Worm (Caenorhabditis elegans): Measurements from ENCODE around the gene rol-6.

DNA sequence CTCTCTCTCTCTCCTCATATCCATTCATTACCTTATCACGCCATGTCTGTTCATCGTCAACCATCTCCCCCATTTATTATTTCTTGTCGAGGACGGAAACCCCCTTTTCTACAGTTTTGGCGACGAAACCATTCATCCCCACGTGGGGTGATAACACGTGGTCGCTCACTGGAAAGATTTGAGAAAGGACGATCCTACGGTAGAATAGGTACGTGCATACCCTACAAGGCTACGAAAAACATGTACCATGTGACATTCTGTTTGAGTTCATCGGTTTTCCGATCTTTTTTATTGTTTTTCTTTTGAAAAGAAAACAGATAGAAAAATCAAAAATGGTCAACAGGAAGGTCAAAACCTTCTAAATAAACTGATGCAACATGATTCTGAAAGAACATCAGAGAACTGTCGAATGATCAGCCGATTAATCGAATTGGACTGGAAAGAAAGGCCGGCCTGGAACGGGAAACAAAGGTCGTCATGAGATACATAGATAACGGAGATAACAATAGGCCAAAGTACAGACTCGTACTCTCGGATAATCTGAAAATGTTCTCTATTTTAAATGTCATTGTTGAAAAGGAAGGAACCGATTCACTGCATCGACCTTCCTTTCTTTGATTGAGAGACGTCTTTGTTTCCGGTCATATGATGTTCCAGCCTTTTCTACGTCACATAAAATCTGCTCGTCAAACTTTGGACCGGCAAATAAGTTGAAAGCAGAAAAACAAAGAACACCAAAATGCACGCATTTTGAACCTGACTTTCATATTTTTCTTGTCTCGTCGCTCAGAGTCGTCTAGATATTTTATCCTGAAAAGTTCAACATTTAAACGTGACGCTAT is 9.4 kb downstream of the rol-6 start:
- peak; percentile 15 for TF ChIP-seq lin-13 (GFP tag; optimal IDR thresholded peaks at IDR 0.05)
- no peak for TF ChIP-seq snpc-1.2 (GFP tag; IDR thresholded peaks at IDR 0.05)
- no peak for TF ChIP-seq lin-39 (tag; optimal IDR thresholded peaks at IDR 0.05)
- TF ChIP-seq lsy-2 (tag; optimal IDR thresholded peaks at IDR 0.05) = peak in 1 of 2 experiments; percentile 58
- no peak for TF ChIP-seq ama-1 (optimal IDR thresholded peaks at IDR 0.05)
- no peak for TF ChIP-seq ces-1 (GFP tag; optimal IDR thresholded peaks at IDR 0.05)

All from whole organism, L4 larva.